Worm (Caenorhabditis elegans) whole organism, midembryonic: ENCODE results near the gene F11C1.4.

ENCODE experiments used
- T22C8.4 ChIP-seq: fragments of 200-800 bp; sonication (Bioruptor generic); IDR thresholded peaks from 2 replicates; pipeline ENCODE4 v1.3.6; 2022; ENCODE audit warnings: missing genetic modification characterization, missing compliant biosample characterization
- cog-1 ChIP-seq: sonication (generic microtip); optimal IDR thresholded peaks from 2 replicates; lab custom pipeline; 2016; ENCODE audit warnings: missing genetic modification characterization, missing compliant biosample characterization
- flt-1 ChIP-seq: fragments of 200-800 bp; sonication (Bioruptor generic); IDR thresholded peaks from 2 replicates; pipeline ENCODE4 v1.3.6; 2022; ENCODE audit warnings: missing genetic modification characterization, missing compliant biosample characterization
- klf-2 ChIP-seq: fragments of 200-800 bp; sonication (Bioruptor generic); conservative IDR thresholded peaks from 2 replicates; pipeline ENCODE4 v1.3.6; 2022; ENCODE audit warnings: missing genetic modification reagents, missing genetic modification characterization, missing compliant biosample characterization
- ref-1 ChIP-seq: fragments of 200-800 bp; sonication (Bioruptor generic); conservative IDR thresholded peaks from 2 replicates; pipeline ENCODE4 v1.3.6; 2022; ENCODE audit warnings: missing genetic modification reagents, missing genetic modification characterization, missing compliant biosample characterization
- tab-1 ChIP-seq: fragments of 200-800 bp; sonication (Bioruptor generic); IDR thresholded peaks from 2 replicates; pipeline ENCODE4 v1.3.6; 2022; ENCODE audit warnings: missing genetic modification characterization, missing compliant biosample characterization
- ztf-23 ChIP-seq: fragments of 200-800 bp; sonication (Bioruptor generic); IDR thresholded peaks from 2 replicates; pipeline ENCODE4 v1.3.6; 2022; ENCODE audit warnings: missing genetic modification reagents, missing genetic modification characterization, missing compliant biosample characterization
- ztf-29 ChIP-seq: fragments of 200-800 bp; sonication (Bioruptor generic); IDR thresholded peaks from 2 replicates; pipeline ENCODE4 v1.3.6; 2022; ENCODE audit warnings: missing genetic modification reagents, missing genetic modification characterization, missing compliant biosample characterization

DNA sequence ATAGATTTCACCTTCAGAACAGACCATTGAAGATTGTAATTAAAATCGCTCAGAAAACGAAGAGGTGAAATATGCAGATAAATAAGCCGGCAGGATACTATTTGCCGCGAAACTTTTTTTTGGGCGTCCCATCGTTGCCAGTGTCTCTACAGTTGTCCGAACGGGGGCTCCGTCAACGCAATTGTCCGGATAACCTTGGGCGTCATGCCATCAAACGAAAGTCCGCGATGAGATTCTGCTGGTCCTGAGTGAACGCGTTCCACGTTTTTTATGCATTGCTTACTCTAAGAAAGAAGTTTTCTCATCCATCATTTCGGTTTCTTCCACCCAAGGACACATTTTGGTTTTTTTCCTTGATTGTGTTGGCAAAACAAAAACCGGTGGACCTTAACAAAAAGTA, 24.0 kb downstream of the F11C1.4 start:
- TF ChIP-seq tab-1 (GFP tag; lab: Robert Waterston, UW) (no peak), flt-1 (GFP tag; lab: Robert Waterston, UW) (no peak), T22C8.4 (GFP tag; lab: Robert Waterston, UW) (no peak), cog-1 (no peak), ref-1 (GFP tag; lab: Robert Waterston, UW) (no peak), klf-2 (GFP tag; lab: Robert Waterston, UW) (no peak), ztf-29 (no peak), ztf-23 (GFP tag; lab: Robert Waterston, UW) (no peak)
